Fruit fly (Drosophila melanogaster): ENCODE measurements around the gene vvl.

DNA sequence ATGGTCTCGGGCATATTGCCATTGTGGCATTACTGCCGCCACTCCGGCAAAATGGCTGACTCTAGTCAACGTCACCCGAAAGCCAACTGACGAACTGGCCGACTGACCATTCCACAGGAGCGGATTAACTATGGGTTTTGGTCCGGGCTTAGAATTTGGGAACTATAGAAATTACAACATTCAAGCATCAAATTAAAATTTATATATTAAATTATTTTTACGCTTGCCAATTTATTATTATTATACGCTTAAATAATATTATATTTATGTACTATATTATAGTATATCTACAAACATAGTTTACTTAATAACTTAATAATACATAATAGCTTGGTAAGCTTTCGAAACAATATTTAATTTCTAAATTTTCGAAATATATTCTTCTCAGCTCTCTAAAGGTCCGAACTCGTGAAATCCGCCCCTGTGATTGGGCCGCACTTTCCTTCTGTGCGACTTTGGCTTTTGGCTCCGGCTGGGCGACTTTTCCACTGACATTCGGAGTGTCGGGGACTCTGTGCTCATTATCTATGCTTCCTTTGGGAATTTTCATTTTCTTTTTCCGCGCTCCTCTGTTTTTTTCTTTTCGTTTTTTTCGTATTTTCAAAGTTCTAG lies 7.5 kb downstream of the vvl start:
- TF ChIP-seq Hr78 (GFP tag; optimal IDR thresholded peaks at IDR 0.05) (no peak), N (GFP tag; optimal IDR thresholded peaks at IDR 0.05) (no peak), woc (GFP tag; optimal IDR thresholded peaks at IDR 0.05) (no peak), Hr83 (GFP tag; optimal IDR thresholded peaks at IDR 0.05; ENCODE audit: poor library complexity, severe bottlenecking) (no peak), CrebA (GFP tag; optimal IDR thresholded peaks at IDR 0.05; ENCODE audit: borderline replicate concordance) (no peak), dsf (GFP tag; optimal IDR thresholded peaks at IDR 0.05; ENCODE audit: borderline replicate concordance) (no peak), pan (optimal IDR thresholded peaks at IDR 0.05) (no peak)

Data from whole organism, wandering third instar larva.